Worm (Caenorhabditis elegans) whole organism, L4 larva: Measurements from ENCODE around the gene K02E11.4.
"Not testable (repeated sequence)": the region's sequence is repeated elsewhere in the genome, so short reads cannot be mapped to it uniquely, and the experiment has no call there.

Experiments
- D1046.2 ChIP-seq: fragments of 200-800 bp; sonication (Bioruptor generic); IDR thresholded peaks from 2 replicates; pipeline ENCODE4 v1.3.6; 2022; ENCODE audit warnings: missing genetic modification characterization, missing compliant biosample characterization
- F10B5.3 ChIP-seq: sonication (generic microtip); optimal IDR thresholded peaks from 2 replicates; lab custom pipeline; 2016; ENCODE audit warnings: mild to moderate bottlenecking, missing genetic modification characterization, missing compliant biosample characterization
- F26F4.8 ChIP-seq: fragments of 200-800 bp; sonication (Bioruptor generic); conservative IDR thresholded peaks from 2 replicates; pipeline ENCODE4 v1.3.6; 2022; ENCODE audit warnings: missing genetic modification characterization, missing compliant biosample characterization
- R02D3.7 ChIP-seq: fragments of 150-350 bp; sonication (generic microtip); optimal IDR thresholded peaks from 3 replicates; lab custom pipeline; 2014; ENCODE audit warnings: missing biosample characterization, missing genetic modification characterization
- T20F7.1 ChIP-seq: fragments of 200-800 bp; sonication (Bioruptor generic); optimal IDR thresholded peaks from 2 replicates; lab custom pipeline; 2018; ENCODE audit warnings: mild to moderate bottlenecking, missing genetic modification characterization, missing compliant biosample characterization
- T26A8.4 ChIP-seq: fragments of 200-800 bp; sonication (Bioruptor generic); IDR thresholded peaks from 2 replicates; pipeline ENCODE4 v1.3.6; 2022; ENCODE audit warnings: missing genetic modification characterization, missing compliant biosample characterization
- Y48G9A.11 ChIP-seq: fragments of 200-800 bp; sonication (Bioruptor generic); IDR thresholded peaks from 2 replicates; pipeline ENCODE4 v1.3.6; 2022; ENCODE audit warnings: missing genetic modification reagents, missing genetic modification characterization, missing compliant biosample characterization
- Y5F2A.4 ChIP-seq: fragments of 200-800 bp; sonication (Bioruptor generic); optimal IDR thresholded peaks from 2 replicates; lab custom pipeline; 2018; ENCODE audit warnings: mild to moderate bottlenecking, missing genetic modification characterization, missing compliant biosample characterization
- Y75B8A.6 ChIP-seq: fragments of 200-800 bp; sonication (Bioruptor generic); IDR thresholded peaks from 2 replicates; pipeline ENCODE4 v1.3.6; 2022; ENCODE audit warnings: missing genetic modification reagents, missing genetic modification characterization, missing compliant biosample characterization
- ZK337.2 ChIP-seq: fragments of 200-800 bp; sonication (Bioruptor generic); IDR thresholded peaks from 2 replicates; pipeline ENCODE4 v1.3.6; 2022; ENCODE audit warnings: missing genetic modification reagents, missing genetic modification characterization, missing compliant biosample characterization
- ZK546.5 ChIP-seq, 2 experiments: sonication (generic microtip); optimal IDR thresholded peaks; 2 replicates each; lab custom pipeline; 2017; ENCODE audit warnings: missing biosample characterization in 2 of 2, missing genetic modification characterization in 2 of 2
- ceh-20 ChIP-seq: fragments of 200-800 bp; sonication (Bioruptor generic); IDR thresholded peaks from 2 replicates; pipeline ENCODE4 v1.3.6; 2022; ENCODE audit warnings: missing genetic modification reagents, missing genetic modification characterization, missing compliant biosample characterization
- ceh-32 ChIP-seq: sonication (generic microtip); optimal IDR thresholded peaks from 2 replicates; lab custom pipeline; 2016; ENCODE audit warnings: mild to moderate bottlenecking, missing genetic modification characterization, missing compliant biosample characterization; ENCODE audit not compliant: poor library complexity
- daf-19 ChIP-seq: fragments of 200-800 bp; sonication (Bioruptor generic); conservative IDR thresholded peaks from 2 replicates; pipeline ENCODE4 v1.3.6; 2022; ENCODE audit warnings: missing genetic modification characterization, missing compliant biosample characterization
- daf-8 ChIP-seq: fragments of 200-800 bp; sonication (Bioruptor generic); IDR thresholded peaks from 2 replicates; pipeline ENCODE4 v1.3.6; 2022; ENCODE audit warnings: missing genetic modification characterization, missing compliant biosample characterization
- dmd-6 ChIP-seq: fragments of 200-800 bp; sonication (Bioruptor generic); IDR thresholded peaks from 2 replicates; pipeline ENCODE4 v1.3.6; 2022; ENCODE audit warnings: missing genetic modification reagents, missing genetic modification characterization, missing compliant biosample characterization
- dmd-8 ChIP-seq: fragments of 200-800 bp; sonication (Bioruptor generic); IDR thresholded peaks from 2 replicates; pipeline ENCODE4 v1.3.6; 2022; ENCODE audit warnings: missing genetic modification characterization, missing compliant biosample characterization
- dmd-9 ChIP-seq: fragments of 200-800 bp; sonication (Bioruptor generic); IDR thresholded peaks from 2 replicates; pipeline ENCODE4 v1.3.6; 2022; ENCODE audit warnings: missing genetic modification reagents, missing genetic modification characterization, missing compliant biosample characterization
- dve-1 ChIP-seq: sonication (generic microtip); optimal IDR thresholded peaks from 2 replicates; lab custom pipeline; 2017; ENCODE audit warnings: antibody characterized with exemption, mild to moderate bottlenecking, missing genetic modification characterization, missing compliant biosample characterization; ENCODE audit not compliant: insufficient read depth
- egl-43 ChIP-seq: fragments of 200-800 bp; sonication (Bioruptor generic); IDR thresholded peaks from 2 replicates; pipeline ENCODE4 v1.3.6; 2022; ENCODE audit warnings: missing genetic modification reagents, missing genetic modification characterization, missing compliant biosample characterization
- fos-1 ChIP-seq: fragments of 150-350 bp; optimal IDR thresholded peaks from 2 replicates; lab custom pipeline; 2014; ENCODE audit warnings: missing biosample characterization, missing genetic modification characterization
- hif-1 ChIP-seq, 2 experiments: sonication (generic microtip); optimal IDR thresholded peaks; 2 replicates each; lab custom pipeline; 2016 to 2017; ENCODE audit warnings: missing compliant biosample characterization in 2 of 2, missing genetic modification characterization in 2 of 2, missing genetic modification reagents in 2 of 2, missing genotype in 2 of 2, mild to moderate bottlenecking in 1 of 2
- hlh-30 ChIP-seq: sonication (generic microtip); optimal IDR thresholded peaks from 2 replicates; lab custom pipeline; 2017; ENCODE audit warnings: antibody characterized with exemption, mild to moderate bottlenecking, missing genetic modification characterization, missing compliant biosample characterization; ENCODE audit not compliant: insufficient read depth
- lim-7 ChIP-seq: fragments of 200-800 bp; sonication (Bioruptor generic); IDR thresholded peaks from 2 replicates; pipeline ENCODE4 v1.3.6; 2022; ENCODE audit warnings: missing genetic modification characterization, missing compliant biosample characterization
- lin-1 ChIP-seq: fragments of 200-800 bp; sonication (Bioruptor generic); IDR thresholded peaks from 2 replicates; pipeline ENCODE4 v1.3.6; 2022; ENCODE audit warnings: missing genetic modification reagents, missing genetic modification characterization, missing compliant biosample characterization
- lin-29 ChIP-seq: fragments of 200-800 bp; sonication (Bioruptor generic); IDR thresholded peaks from 2 replicates; pipeline ENCODE4 v1.3.6; 2022; ENCODE audit warnings: missing genetic modification reagents, missing genetic modification characterization, missing compliant biosample characterization
- lin-38 ChIP-seq: fragments of 200-800 bp; sonication (Bioruptor generic); IDR thresholded peaks from 2 replicates; pipeline ENCODE4 v1.3.6; 2022; ENCODE audit warnings: missing genetic modification reagents, missing genetic modification characterization, missing compliant biosample characterization
- lsy-2 ChIP-seq, 2 experiments: fragments of 150-350 bp in 1 of 2; sonication (generic microtip) in 1 of 2; optimal IDR thresholded peaks; 2 replicates each; lab custom pipeline; 2014 to 2017; ENCODE audit warnings: missing biosample characterization in 2 of 2, missing genetic modification characterization in 2 of 2
- madf-9 ChIP-seq: fragments of 200-800 bp; sonication (Bioruptor generic); conservative IDR thresholded peaks from 2 replicates; pipeline ENCODE4 v1.3.6; 2022; ENCODE audit warnings: missing genetic modification reagents, missing genetic modification characterization, missing compliant biosample characterization
- mep-1 ChIP-seq: fragments of 150-350 bp; sonication (generic microtip); optimal IDR thresholded peaks from 3 replicates; lab custom pipeline; 2014; ENCODE audit warnings: missing biosample characterization, missing genetic modification characterization
- mxl-2 ChIP-seq: fragments of 200-800 bp; sonication (Bioruptor generic); conservative IDR thresholded peaks from 2 replicates; pipeline ENCODE4 v1.3.6; 2022; ENCODE audit warnings: missing genetic modification reagents, missing genetic modification characterization, missing compliant biosample characterization
- nhr-10 ChIP-seq: fragments of 150-350 bp; optimal IDR thresholded peaks from 2 replicates; lab custom pipeline; 2014; ENCODE audit warnings: missing biosample characterization, missing genetic modification characterization
- nhr-237 ChIP-seq: sonication (generic microtip); optimal IDR thresholded peaks from 2 replicates; lab custom pipeline; 2017; ENCODE audit warnings: missing biosample characterization, missing genetic modification characterization
- nhr-28 ChIP-seq: fragments of 150-350 bp; optimal IDR thresholded peaks from 2 replicates; lab custom pipeline; 2014; ENCODE audit warnings: missing biosample characterization, missing genetic modification characterization
- nhr-48 ChIP-seq: sonication (generic microtip); optimal IDR thresholded peaks from 2 replicates; lab custom pipeline; 2016; ENCODE audit warnings: mild to moderate bottlenecking, missing genetic modification characterization, missing compliant biosample characterization
- nhr-76 ChIP-seq: fragments of 150-350 bp; optimal IDR thresholded peaks from 2 replicates; lab custom pipeline; 2014; ENCODE audit warnings: missing biosample characterization, missing genetic modification characterization
- php-3 ChIP-seq: fragments of 200-800 bp; sonication (Bioruptor generic); IDR thresholded peaks from 2 replicates; pipeline ENCODE4 v1.3.6; 2022; ENCODE audit warnings: missing genetic modification reagents, missing genetic modification characterization, missing compliant biosample characterization
- sdz-12 ChIP-seq: fragments of 200-800 bp; sonication (Bioruptor generic); optimal IDR thresholded peaks from 2 replicates; lab custom pipeline; 2018; ENCODE audit warnings: mild to moderate bottlenecking, missing genetic modification characterization, missing compliant biosample characterization
- set-16 ChIP-seq: fragments of 200-800 bp; sonication (Bioruptor generic); IDR thresholded peaks from 2 replicates; pipeline ENCODE4 v1.3.6; 2022; ENCODE audit warnings: missing genetic modification reagents, missing genetic modification characterization, missing compliant biosample characterization
- skn-1 ChIP-seq: fragments of 150-350 bp; optimal IDR thresholded peaks from 2 replicates; lab custom pipeline; 2014; ENCODE audit warnings: missing biosample characterization, missing genetic modification characterization
- snpc-1.2 ChIP-seq: fragments of 200-800 bp; sonication (Bioruptor generic); IDR thresholded peaks from 2 replicates; pipeline ENCODE4 v1.3.6; 2022; ENCODE audit warnings: missing genetic modification reagents, missing genetic modification characterization, missing compliant biosample characterization
- spr-1 ChIP-seq: sonication (generic microtip); optimal IDR thresholded peaks from 2 replicates; lab custom pipeline; 2016; ENCODE audit warnings: mild to moderate bottlenecking, missing genetic modification characterization, missing compliant biosample characterization
- tra-1 ChIP-seq: fragments of 200-800 bp; sonication (Bioruptor generic); IDR thresholded peaks from 2 replicates; pipeline ENCODE4 v1.3.6; 2022; ENCODE audit warnings: missing genetic modification reagents, missing genetic modification characterization, missing compliant biosample characterization
- unc-39 ChIP-seq: sonication (generic microtip); optimal IDR thresholded peaks from 2 replicates; lab custom pipeline; 2017; ENCODE audit warnings: missing biosample characterization, missing genetic modification characterization

Gene K02E11.4

ce11 chrV:14210743-14211142 is 37.2 kb downstream of the K02E11.4 start, which contains the start of gene str-230:
str-230 (minus strand) TSS chrV:14210843.
- TF ChIP-seq lin-29 (GFP tag; lab: Robert Waterston, UW): no peak
- no peak for TF ChIP-seq D1046.2 (GFP tag; lab: Robert Waterston, UW)
- no peak for TF ChIP-seq dve-1 (tag; lab: Kevin White, UChicago)
- no peak for TF ChIP-seq Y48G9A.11 (GFP tag; lab: Robert Waterston, UW)
- no peak for TF ChIP-seq mep-1 (tag; lab: Kevin White, UChicago)
- TF ChIP-seq snpc-1.2 (GFP tag; lab: Robert Waterston, UW): no peak
- TF ChIP-seq T26A8.4: no peak
- no peak for TF ChIP-seq hlh-30 (tag; lab: Kevin White, UChicago)
- no peak for TF ChIP-seq dmd-6 (GFP tag; lab: Robert Waterston, UW)

DNA sequence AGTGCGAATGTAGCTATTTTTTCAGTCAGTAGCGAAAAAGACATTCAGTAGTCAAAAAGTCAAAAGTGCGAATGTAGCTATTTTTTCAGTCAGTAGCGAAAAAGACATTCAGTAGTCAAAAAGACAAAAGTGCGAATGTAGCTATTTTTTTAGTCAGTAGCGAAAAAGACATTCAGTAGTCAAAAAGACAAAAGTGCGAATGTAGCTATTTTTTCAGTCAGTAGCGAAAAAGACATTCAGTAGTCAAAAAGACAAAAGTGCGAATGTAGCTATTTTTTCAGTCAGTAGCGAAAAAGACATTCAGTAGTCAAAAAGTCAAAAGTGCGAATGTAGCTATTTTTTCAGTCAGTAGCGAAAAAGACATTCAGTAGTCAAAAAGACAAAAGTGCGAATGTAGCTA is 42.7 kb downstream of the K02E11.4 start, which contains the start of gene T16A9.3:
T16A9.3 (plus strand) TSS at position 301 of the 400 bp plus-strand sequence.
- TF ChIP-seq unc-39 (tag; lab: Kevin White, UChicago); lsy-2 (tag; optimal IDR thresholded peaks at IDR 0.05; lab: Kevin White, UChicago); fos-1 (tag; lab: Kevin White, UChicago): not testable (repeated sequence)

- peak; percentile 49 for TF ChIP-seq dmd-6 (GFP tag; lab: Robert Waterston, UW)
- peak; percentile 69 for TF ChIP-seq lin-38
- TF ChIP-seq mxl-2 (GFP tag; lab: Robert Waterston, UW): 0 out of 2 replicates have a peak, but pooled peaks have one; percentile 11
- peak; percentile 20; the same call in 1 of the 2 replicates for TF ChIP-seq set-16 (GFP tag; lab: Robert Waterston, UW)
- TF ChIP-seq ceh-20: peak; percentile 56; the same call in 1 of the 2 replicates
- TF ChIP-seq php-3 (GFP tag; lab: Robert Waterston, UW): peak; percentile 57; the same call in 1 of the 2 replicates
Observed at ce11 chrV:14203809-14204208, 44.1 kb downstream of the K02E11.4 start.

- TF ChIP-seq nhr-48 (tag; lab: Kevin White, UChicago) (peak; percentile 90), mep-1 (tag; lab: Kevin White, UChicago) (peak; percentile 96), ceh-32 (no peak), ZK546.5 (tag; optimal IDR thresholded peaks at IDR 0.05; lab: Kevin White, UChicago) (no peak), skn-1 (tag; lab: Kevin White, UChicago) (no peak), nhr-76 (tag; lab: Kevin White, UChicago) (peak; percentile 35), Y48G9A.11 (GFP tag; lab: Robert Waterston, UW) (no peak), spr-1 (tag; lab: Kevin White, UChicago) (peak; percentile 88), dmd-9 (GFP tag; lab: Robert Waterston, UW) (no peak), tra-1 (GFP tag; lab: Robert Waterston, UW) (peak; percentile 54; the same call in 1 of the 2 replicates), snpc-1.2 (GFP tag; lab: Robert Waterston, UW) (no peak), nhr-10 (tag; lab: Kevin White, UChicago) (peak; percentile 98), hif-1 (tag; optimal IDR thresholded peaks at IDR 0.05; lab: Kevin White, UChicago) (peak; percentile 15 to 86), ZK337.2 (GFP tag; lab: Robert Waterston, UW) (no peak), Y75B8A.6 (peak; percentile 63; the same call in 1 of the 2 replicates), F26F4.8 (GFP tag; lab: Robert Waterston, UW) (no peak), F10B5.3 (tag; lab: Kevin White, UChicago) (no peak), Y5F2A.4 (GFP tag; lab: Kevin White, UChicago) (no peak), dve-1 (tag; lab: Kevin White, UChicago) (peak; percentile 98), lin-1 (GFP tag; lab: Robert Waterston, UW) (peak; percentile 67; the same call in 1 of the 2 replicates), lim-7 (GFP tag; lab: Robert Waterston, UW) (0 out of 2 replicates have a peak, but pooled peaks have one; percentile 29), dmd-8 (GFP tag; lab: Robert Waterston, UW) (no peak), daf-19 (GFP tag; lab: Robert Waterston, UW) (0 out of 2 replicates have a peak, but pooled peaks have one; percentile 13), madf-9 (GFP tag; lab: Robert Waterston, UW) (no peak), daf-8 (GFP tag; lab: Robert Waterston, UW) (0 out of 2 replicates have a peak, but pooled peaks have one; percentile 39), sdz-12 (GFP tag; lab: Kevin White, UChicago) (no peak), nhr-28 (peak; percentile 100), T20F7.1 (GFP tag; lab: Kevin White, UChicago) (peak; percentile 83), R02D3.7 (tag; lab: Kevin White, UChicago) (no peak), egl-43 (GFP tag; lab: Robert Waterston, UW) (peak; percentile 68), nhr-237 (tag; lab: Kevin White, UChicago) (peak; percentile 10)
Observed at ce11 chrV:14200086-14200485, 47.8 kb downstream of the K02E11.4 start.
